Fruit fly (Drosophila melanogaster): ENCODE measurements around the gene CG33695.

The CG33695 gene

dm6 chr2L:11302507-11302906, 24.7 kb downstream of the CG33695 start:
- TF ChIP-seq CG9705 (GFP tag; optimal IDR thresholded peaks at IDR 0.05) = no peak

- peak; percentile 81 for TF ChIP-seq ey (GFP tag; optimal IDR thresholded peaks at IDR 0.05)
- TF ChIP-seq foxo (GFP tag; optimal IDR thresholded peaks at IDR 0.05) = peak in 1 of 2 experiments; percentile 81
- no peak for TF ChIP-seq Dfd (GFP tag; optimal IDR thresholded peaks at IDR 0.05)
- peak; percentile 83 for TF ChIP-seq HLH106 (tag; optimal IDR thresholded peaks at IDR 0.05)
- peak; percentile 47 for TF ChIP-seq dmrt93B (GFP tag; optimal IDR thresholded peaks at IDR 0.05)
- TF ChIP-seq psq (GFP tag; optimal IDR thresholded peaks at IDR 0.05) = peak; percentile 71
- TF ChIP-seq Hr78 (GFP tag; optimal IDR thresholded peaks at IDR 0.05) = no peak
- no peak for TF ChIP-seq Dif (GFP tag; optimal IDR thresholded peaks at IDR 0.05; ENCODE audit: partially characterized antibody)
- no peak for TF ChIP-seq dsf (GFP tag; optimal IDR thresholded peaks at IDR 0.05; ENCODE audit: borderline replicate concordance)
- peak; percentile 65 for TF ChIP-seq woc (GFP tag; optimal IDR thresholded peaks at IDR 0.05)
- peak; percentile 46 for TF ChIP-seq GATAd (GFP tag; optimal IDR thresholded peaks at IDR 0.05)
- peak; percentile 78 for TF ChIP-seq fru (GFP tag; optimal IDR thresholded peaks at IDR 0.05)
- TF ChIP-seq Hnf4 (GFP tag; optimal IDR thresholded peaks at IDR 0.05) = peak; percentile 82
- TF ChIP-seq Mio (GFP tag; optimal IDR thresholded peaks at IDR 0.05) = no peak
- TF ChIP-seq br (GFP tag; optimal IDR thresholded peaks at IDR 0.05) = peak; percentile 81
- peak; percentile 74 for TF ChIP-seq OdsH (GFP tag; optimal IDR thresholded peaks at IDR 0.05)
- TF ChIP-seq sage (GFP tag; optimal IDR thresholded peaks at IDR 0.05) = peak; percentile 75
- no peak for TF ChIP-seq N (GFP tag; optimal IDR thresholded peaks at IDR 0.05)
- no peak for TF ChIP-seq Hr83 (GFP tag; optimal IDR thresholded peaks at IDR 0.05; ENCODE audit: poor library complexity, severe bottlenecking)
- peak; percentile 35 for TF ChIP-seq CG32264 (GFP tag; optimal IDR thresholded peaks at IDR 0.05)
- no peak for TF ChIP-seq Myc (optimal IDR thresholded peaks at IDR 0.05)
- TF ChIP-seq tai (GFP tag; optimal IDR thresholded peaks at IDR 0.05) = peak; percentile 77
- TF ChIP-seq CG9705 (GFP tag; optimal IDR thresholded peaks at IDR 0.05) = peak; percentile 58
- no peak for TF ChIP-seq dl (GFP tag; optimal IDR thresholded peaks at IDR 0.05; ENCODE audit: insufficient read depth in 1 of 2, partially characterized antibody in 2 of 2)
- peak; percentile 75 for TF ChIP-seq rgr (GFP tag; optimal IDR thresholded peaks at IDR 0.05)
- TF ChIP-seq Abd-B (GFP tag; optimal IDR thresholded peaks at IDR 0.05) = no peak
- TF ChIP-seq Sp1 (GFP tag; optimal IDR thresholded peaks at IDR 0.05) = peak; percentile 75
- no peak for TF ChIP-seq sv (GFP tag; optimal IDR thresholded peaks at IDR 0.05)
- no peak for TF ChIP-seq usp (GFP tag; optimal IDR thresholded peaks at IDR 0.05)
- TF ChIP-seq Rel (GFP tag; optimal IDR thresholded peaks at IDR 0.05) = no peak
- peak; percentile 14 for TF ChIP-seq Rel (tag; optimal IDR thresholded peaks at IDR 0.05)
- peak; percentile 65 for TF ChIP-seq brk (GFP tag; optimal IDR thresholded peaks at IDR 0.05)
- no peak for TF ChIP-seq lola (GFP tag; optimal IDR thresholded peaks at IDR 0.05)
- no peak for TF ChIP-seq Vsx2 (GFP tag; optimal IDR thresholded peaks at IDR 0.05; ENCODE audit: partially characterized antibody)
- no peak for TF ChIP-seq jim (GFP tag; optimal IDR thresholded peaks at IDR 0.05)
- TF ChIP-seq CrebA (GFP tag; optimal IDR thresholded peaks at IDR 0.05; ENCODE audit: borderline replicate concordance) = peak; percentile 10
- no peak for TF ChIP-seq pan (optimal IDR thresholded peaks at IDR 0.05)
- peak; percentile 83 for TF ChIP-seq h (GFP tag; optimal IDR thresholded peaks at IDR 0.05)
- peak; percentile 48 for TF ChIP-seq Jra (GFP tag; optimal IDR thresholded peaks at IDR 0.05)
Measured at dm6 chr2L:11306091-11306490, 28.3 kb downstream of the CG33695 start.

DNA sequence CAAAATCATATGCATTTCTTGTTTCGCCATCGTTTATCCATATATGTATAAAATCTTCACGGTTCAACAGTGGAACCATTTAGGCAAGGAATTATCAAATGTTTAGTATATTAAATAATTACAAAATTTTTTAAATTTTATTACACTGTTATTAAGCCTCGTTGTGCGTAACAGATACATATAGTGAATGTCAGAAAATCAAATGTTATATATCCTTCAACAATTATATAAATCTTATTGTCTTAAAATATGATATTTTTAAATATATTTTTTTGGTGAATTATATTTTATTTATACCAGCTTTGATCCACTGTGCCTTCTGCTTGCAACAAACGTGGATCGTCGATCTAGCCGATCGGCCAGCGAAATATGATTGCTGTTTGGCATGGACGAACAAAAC, 29.3 kb downstream of the CG33695 start:
- TF ChIP-seq h (GFP tag; optimal IDR thresholded peaks at IDR 0.05) (no peak), Sp1 (GFP tag; optimal IDR thresholded peaks at IDR 0.05) (peak; percentile 14)

DNA sequence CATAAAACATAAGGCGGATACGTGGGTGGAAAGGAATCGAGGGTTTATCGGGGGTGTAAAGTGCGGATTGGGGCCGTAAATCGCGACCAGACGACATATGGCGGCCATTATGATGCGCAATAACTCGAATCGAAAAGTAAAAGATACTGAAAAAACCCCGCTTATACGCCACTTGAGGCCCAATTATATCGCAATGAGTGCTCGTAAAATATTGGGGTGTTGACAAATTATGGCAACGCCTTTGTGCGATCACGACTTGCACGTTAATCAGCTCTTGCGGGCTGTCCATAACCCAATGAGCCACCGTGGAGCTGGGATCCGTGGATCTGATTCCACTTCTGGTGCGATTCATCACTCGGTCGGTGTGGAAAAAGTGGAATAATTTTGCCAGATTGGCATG, 32.0 kb downstream of the CG33695 start:
- TF ChIP-seq Hr78 (GFP tag; optimal IDR thresholded peaks at IDR 0.05) = no peak
- no peak for TF ChIP-seq ey (GFP tag; optimal IDR thresholded peaks at IDR 0.05)
- TF ChIP-seq Sp1 (GFP tag; optimal IDR thresholded peaks at IDR 0.05) = no peak
- no peak for TF ChIP-seq Dif (GFP tag; optimal IDR thresholded peaks at IDR 0.05; ENCODE audit: partially characterized antibody)
- TF ChIP-seq rgr (GFP tag; optimal IDR thresholded peaks at IDR 0.05) = no peak
- TF ChIP-seq woc (GFP tag; optimal IDR thresholded peaks at IDR 0.05) = no peak
- no peak for TF ChIP-seq Hnf4 (GFP tag; optimal IDR thresholded peaks at IDR 0.05)
- TF ChIP-seq brk (GFP tag; optimal IDR thresholded peaks at IDR 0.05) = no peak
- no peak for TF ChIP-seq fru (GFP tag; optimal IDR thresholded peaks at IDR 0.05)
